Fruit fly (Drosophila melanogaster) whole organism, embryonic: ENCODE data around the gene CG14219.
A peak's percentile ranks its signal among the peaks of the same experiment; 100 is the strongest.

Experiments
- Atf6 ChIP-seq: fragments of 200-800 bp; sonication (Bioruptor generic); IDR thresholded peaks from 2 replicates; pipeline ENCODE4 v1.3.6; 2022; ENCODE audit warnings: missing biosample characterization, missing genetic modification characterization
- CG10267 ChIP-seq: fragments of 200-800 bp; sonication (Bioruptor generic); optimal IDR thresholded peaks from 2 replicates; lab custom pipeline; 2018; ENCODE audit warnings: missing biosample characterization, mild to moderate bottlenecking, missing genetic modification characterization, moderate library complexity
- CG11695 ChIP-seq: fragments of 200-800 bp; sonication (Bioruptor generic); IDR thresholded peaks from 3 replicates; pipeline ENCODE4 v1.3.6; 2022; ENCODE audit warnings: missing biosample characterization, missing genetic modification characterization
- CG12071 ChIP-seq: fragments of 200-800 bp; sonication (Bioruptor generic); optimal IDR thresholded peaks from 3 replicates; lab custom pipeline; 2018; ENCODE audit warnings: missing biosample characterization, mild to moderate bottlenecking, missing genetic modification characterization
- CG12104 ChIP-seq: fragments of 200-800 bp; sonication (Bioruptor generic); optimal IDR thresholded peaks from 3 replicates; lab custom pipeline; 2016; ENCODE audit warnings: missing biosample characterization, missing genetic modification characterization
- CG17361 ChIP-seq: fragments of 200-800 bp; sonication (Bioruptor generic); IDR thresholded peaks from 3 replicates; pipeline ENCODE4 v1.3.6; 2022; ENCODE audit warnings: missing biosample characterization, missing genetic modification characterization
- CG17568 ChIP-seq: fragments of 200-800 bp; sonication (Bioruptor generic); optimal IDR thresholded peaks from 2 replicates; lab custom pipeline; 2018; ENCODE audit warnings: missing biosample characterization, mild to moderate bottlenecking, missing genetic modification characterization, moderate library complexity
- CG2116 ChIP-seq: fragments of 200-800 bp; sonication (Bioruptor generic); optimal IDR thresholded peaks from 3 replicates; lab custom pipeline; 2018; ENCODE audit warnings: missing biosample characterization, mild to moderate bottlenecking, missing genetic modification characterization
- CG33213 ChIP-seq: fragments of 200-800 bp; sonication (Bioruptor generic); optimal IDR thresholded peaks from 3 replicates; lab custom pipeline; 2016; ENCODE audit warnings: missing biosample characterization, missing genetic modification characterization
- CG3847 ChIP-seq: fragments of 200-800 bp; sonication (Bioruptor generic); IDR thresholded peaks from 2 replicates; pipeline ENCODE4 v1.3.6; 2022; ENCODE audit warnings: missing biosample characterization, missing genetic modification characterization
- CG3995 ChIP-seq: fragments of 200-800 bp; sonication (Bioruptor generic); optimal IDR thresholded peaks from 3 replicates; lab custom pipeline; 2016; ENCODE audit warnings: missing biosample characterization, missing genetic modification characterization
- CG4404 ChIP-seq: fragments of 200-800 bp; sonication (Bioruptor generic); IDR thresholded peaks from 2 replicates; pipeline ENCODE4 v1.3.6; 2022; ENCODE audit warnings: missing biosample characterization, missing genetic modification characterization
- CG5180 ChIP-seq: fragments of 200-800 bp; sonication (Bioruptor generic); optimal IDR thresholded peaks from 3 replicates; lab custom pipeline; 2017; ENCODE audit warnings: missing biosample characterization, missing genetic modification characterization, mild to moderate bottlenecking, moderate library complexity, missing genetic modification reagents
- CG6813 ChIP-seq: fragments of 200-800 bp; sonication (Bioruptor generic); optimal IDR thresholded peaks from 2 replicates; lab custom pipeline; 2017; ENCODE audit warnings: missing biosample characterization, missing genetic modification characterization, mild to moderate bottlenecking, moderate library complexity, missing genetic modification reagents
- CG7745 ChIP-seq: fragments of 200-800 bp; sonication (Bioruptor generic); optimal IDR thresholded peaks from 2 replicates; lab custom pipeline; 2018; ENCODE audit warnings: missing biosample characterization, mild to moderate bottlenecking, missing genetic modification characterization, moderate library complexity
- CG7928 ChIP-seq: fragments of 200-800 bp; sonication (Bioruptor generic); optimal IDR thresholded peaks from 2 replicates; lab custom pipeline; 2017; ENCODE audit warnings: missing biosample characterization, mild to moderate bottlenecking, missing genetic modification characterization
- CG8290 ChIP-seq, 3 experiments: fragments of 200-800 bp; sonication (Bioruptor generic); optimal IDR thresholded peaks; 2 replicates each; lab custom pipeline; 2016 to 2019; ENCODE audit warnings: missing biosample characterization in 3 of 3, missing genetic modification characterization in 3 of 3, mild to moderate bottlenecking in 2 of 3, moderate library complexity in 1 of 3
- CG8924 ChIP-seq: fragments of 200-800 bp; optimal IDR thresholded peaks from 3 replicates; lab custom pipeline; 2019; ENCODE audit warnings: missing biosample characterization, mild to moderate bottlenecking, missing genetic modification characterization, moderate library complexity
- CG9932 ChIP-seq: fragments of 200-800 bp; sonication (Bioruptor generic); IDR thresholded peaks from 2 replicates; pipeline ENCODE4 v1.3.6; 2022; ENCODE audit warnings: missing biosample characterization, missing genetic modification characterization
- Chrac-16 ChIP-seq: fragments of 200-800 bp; sonication (Bioruptor generic); optimal IDR thresholded peaks from 3 replicates; lab custom pipeline; 2016; ENCODE audit warnings: missing biosample characterization, missing genetic modification characterization
- Dfd ChIP-seq, 2 experiments: fragments of >200 bp; optimal IDR thresholded peaks; 2 replicates each; lab custom pipeline; 2017; ENCODE audit warnings: missing biosample characterization in 2 of 2, missing genetic modification characterization in 2 of 2
- GATAe ChIP-seq: fragments of 200-800 bp; sonication (Bioruptor generic); conservative IDR thresholded peaks from 2 replicates; pipeline ENCODE4 v1.3.6; 2022; ENCODE audit warnings: missing biosample characterization, missing genetic modification characterization
- Gsc ChIP-seq: fragments of 200-800 bp; sonication (Bioruptor generic); IDR thresholded peaks from 2 replicates; pipeline ENCODE4 v1.3.6; 2022; ENCODE audit warnings: missing biosample characterization, missing genetic modification characterization
- HLH3B ChIP-seq: fragments of 200-800 bp; sonication (Bioruptor generic); IDR thresholded peaks from 2 replicates; pipeline ENCODE4 v1.3.6; 2022; ENCODE audit warnings: missing biosample characterization, missing genetic modification characterization
- Ptx1 ChIP-seq: fragments of 200-800 bp; sonication (Bioruptor generic); IDR thresholded peaks from 2 replicates; pipeline ENCODE4 v1.3.6; 2022; ENCODE audit warnings: missing biosample characterization, missing genetic modification characterization
- Sry-β ChIP-seq: fragments of 200-800 bp; sonication (Bioruptor generic); optimal IDR thresholded peaks from 2 replicates; lab custom pipeline; 2018; ENCODE audit warnings: missing biosample characterization, mild to moderate bottlenecking, missing genetic modification characterization, moderate library complexity
- Tbp ChIP-seq: fragments of >200 bp; optimal IDR thresholded peaks from 2 replicates; lab custom pipeline; 2018; ENCODE audit warnings: missing biosample characterization, missing genetic modification characterization
- Xbp1 ChIP-seq: fragments of 200-800 bp; sonication (Bioruptor generic); optimal IDR thresholded peaks from 3 replicates; lab custom pipeline; 2016; ENCODE audit warnings: missing biosample characterization, mild to moderate bottlenecking, missing genetic modification characterization
- amos ChIP-seq: fragments of 200-800 bp; sonication (Bioruptor generic); IDR thresholded peaks from 2 replicates; pipeline ENCODE4 v1.3.6; 2022; ENCODE audit warnings: missing biosample characterization, missing genetic modification characterization; ENCODE audit not compliant: partially characterized antibody
- bsh ChIP-seq, 2 experiments: fragments of 200-800 bp; sonication (Bioruptor generic); optimal IDR thresholded peaks; 2 replicates each; lab custom pipeline; 2017 to 2018; ENCODE audit warnings: mild to moderate bottlenecking in 2 of 2, missing biosample characterization in 2 of 2, missing genetic modification characterization in 2 of 2, moderate library complexity in 1 of 2
- cad ChIP-seq: fragments of >200 bp; optimal IDR thresholded peaks from 2 replicates; lab custom pipeline; 2017; ENCODE audit warnings: missing biosample characterization, missing genetic modification characterization
- chm ChIP-seq: fragments of 200-800 bp; sonication (Bioruptor generic); IDR thresholded peaks from 2 replicates; pipeline ENCODE4 v1.3.6; 2022; ENCODE audit warnings: missing biosample characterization, missing genetic modification characterization
- da ChIP-seq: fragments of 200-800 bp; sonication (Bioruptor generic); optimal IDR thresholded peaks from 2 replicates; lab custom pipeline; 2016; ENCODE audit warnings: missing biosample characterization, missing genetic modification characterization
- eyg ChIP-seq: fragments of 200-800 bp; sonication (Bioruptor generic); optimal IDR thresholded peaks from 3 replicates; lab custom pipeline; 2016; ENCODE audit warnings: missing biosample characterization, missing genetic modification characterization
- gfzf ChIP-seq: fragments of 200-800 bp; sonication (Bioruptor generic); optimal IDR thresholded peaks from 2 replicates; lab custom pipeline; 2016; ENCODE audit warnings: missing biosample characterization, mild to moderate bottlenecking, missing genetic modification characterization, moderate library complexity
- grau ChIP-seq: fragments of 200-800 bp; optimal IDR thresholded peaks from 3 replicates; lab custom pipeline; 2019; ENCODE audit warnings: missing biosample characterization, mild to moderate bottlenecking, missing genetic modification characterization, moderate library complexity
- hb ChIP-seq: fragments of 200-800 bp; sonication (Bioruptor generic); IDR thresholded peaks from 3 replicates; pipeline ENCODE4 v1.3.6; 2022; ENCODE audit warnings: missing biosample characterization, missing genetic modification characterization; ENCODE audit not compliant: partially characterized antibody
- ind ChIP-seq: fragments of 200-800 bp; sonication (Bioruptor generic); optimal IDR thresholded peaks from 3 replicates; lab custom pipeline; 2016; ENCODE audit warnings: missing biosample characterization, missing genetic modification characterization
- nerfin-1 ChIP-seq: fragments of 200-800 bp; sonication (Bioruptor generic); optimal IDR thresholded peaks from 3 replicates; lab custom pipeline; 2019; ENCODE audit warnings: missing biosample characterization, mild to moderate bottlenecking, missing genetic modification characterization, moderate library complexity
- org-1 ChIP-seq: fragments of 200-800 bp; sonication (Bioruptor generic); optimal IDR thresholded peaks from 2 replicates; lab custom pipeline; 2017; ENCODE audit warnings: missing biosample characterization, missing genetic modification characterization
- pnt ChIP-seq: fragments of 200-800 bp; sonication (Bioruptor generic); optimal IDR thresholded peaks from 3 replicates; lab custom pipeline; 2016; ENCODE audit warnings: missing biosample characterization, missing genetic modification characterization
- ranshi ChIP-seq: fragments of 200-800 bp; sonication (Bioruptor generic); IDR thresholded peaks from 2 replicates; pipeline ENCODE4 v1.3.6; 2022; ENCODE audit warnings: missing biosample characterization, missing genetic modification characterization
- schlank ChIP-seq: fragments of 200-800 bp; sonication (Bioruptor generic); optimal IDR thresholded peaks from 2 replicates; lab custom pipeline; 2018; ENCODE audit warnings: missing biosample characterization, mild to moderate bottlenecking, missing genetic modification characterization
- scrt ChIP-seq: fragments of 200-800 bp; sonication (Bioruptor generic); optimal IDR thresholded peaks from 2 replicates; lab custom pipeline; 2018; ENCODE audit warnings: missing biosample characterization, mild to moderate bottlenecking, missing genetic modification characterization, moderate library complexity
- shn ChIP-seq: fragments of 200-800 bp; sonication (Bioruptor generic); optimal IDR thresholded peaks from 3 replicates; lab custom pipeline; 2016; ENCODE audit warnings: missing biosample characterization, missing genetic modification characterization
- stc ChIP-seq: fragments of 200-800 bp; sonication (Bioruptor generic); IDR thresholded peaks from 2 replicates; pipeline ENCODE4 v1.3.6; 2022; ENCODE audit warnings: missing biosample characterization, missing genetic modification characterization
- stwl ChIP-seq: fragments of 200-800 bp; sonication (Bioruptor generic); optimal IDR thresholded peaks from 3 replicates; lab custom pipeline; 2018; ENCODE audit warnings: missing biosample characterization, mild to moderate bottlenecking, missing genetic modification characterization, moderate library complexity
- ttk ChIP-seq: fragments of 200-800 bp; sonication (Bioruptor generic); IDR thresholded peaks from 2 replicates; pipeline ENCODE4 v2.1.2; 2022; ENCODE audit warnings: missing biosample characterization, missing genetic modification characterization
- unc-4 ChIP-seq: fragments of 200-800 bp; sonication (Bioruptor generic); IDR thresholded peaks from 2 replicates; pipeline ENCODE4 v1.3.6; 2022; ENCODE audit warnings: missing biosample characterization, missing genetic modification characterization; ENCODE audit not compliant: partially characterized antibody
- wor ChIP-seq: fragments of 200-800 bp; sonication (Bioruptor generic); IDR thresholded peaks from 2 replicates; pipeline ENCODE4 v1.3.6; 2022; ENCODE audit warnings: missing biosample characterization, missing genetic modification characterization
- zf30C ChIP-seq: fragments of 200-800 bp; sonication (Bioruptor generic); optimal IDR thresholded peaks from 3 replicates; lab custom pipeline; 2018; ENCODE audit warnings: missing biosample characterization, mild to moderate bottlenecking, missing genetic modification characterization

Gene CG14219

dm6 chrX:19613473-19613872 is 23.5 kb upstream of the CG14219 start (continued):
- peak; percentile 38; the same call in 1 of the 2 replicates for TF ChIP-seq Atf6
- TF ChIP-seq CG17568 (GFP tag; lab: Kevin White, UChicago), result no peak
- TF ChIP-seq scrt, result peak; percentile 70
- no peak for TF ChIP-seq Ptx1 (GFP tag; lab: Robert Waterston, UW)
- peak; percentile 56 for TF ChIP-seq unc-4
- peak; percentile 5 for TF ChIP-seq Xbp1 (GFP tag; lab: Kevin White, UChicago)
- peak; percentile 40; the same call in 1 of the 2 replicates for TF ChIP-seq HLH3B (GFP tag; lab: Robert Waterston, UW)
- TF ChIP-seq zf30C (GFP tag; lab: Kevin White, UChicago), result no peak
- TF ChIP-seq wor, result no peak
- no peak for TF ChIP-seq pnt
- no peak for TF ChIP-seq shn (GFP tag; lab: Kevin White, UChicago)
- TF ChIP-seq CG3995 (GFP tag; lab: Kevin White, UChicago), result peak; percentile 37
- TF ChIP-seq gfzf (GFP tag; lab: Kevin White, UChicago), result no peak
- TF ChIP-seq CG9932 (GFP tag; lab: Robert Waterston, UW), result no peak
- no peak for TF ChIP-seq Gsc
- TF ChIP-seq CG6813 (GFP tag; lab: Kevin White, UChicago), result peak; percentile 76
- peak; percentile 54 for TF ChIP-seq CG10267 (tag; lab: Kevin White, UChicago)
- no peak for TF ChIP-seq da (GFP tag; lab: Kevin White, UChicago)
- TF ChIP-seq bsh (GFP tag; optimal IDR thresholded peaks at IDR 0.05; lab: Kevin White, UChicago), result peak in 1 of 2 experiments; percentile 28
- no peak for TF ChIP-seq CG5180
- no peak for TF ChIP-seq Sry-β
- no peak for TF ChIP-seq CG11695
- TF ChIP-seq schlank, result peak; percentile 71
- peak; percentile 29 for TF ChIP-seq org-1 (GFP tag; lab: Kevin White, UChicago)
- TF ChIP-seq stc (GFP tag; lab: Robert Waterston, UW), result peak; percentile 42; the same call in 1 of the 2 replicates
- TF ChIP-seq Dfd (GFP tag; optimal IDR thresholded peaks at IDR 0.05; lab: Kevin White, UChicago), result no peak
- no peak; the same call in 1 of the 2 replicates for TF ChIP-seq ranshi (GFP tag; lab: Robert Waterston, UW)
- TF ChIP-seq CG3847, result no peak
- TF ChIP-seq CG12071 (GFP tag; lab: Kevin White, UChicago), result peak; percentile 82
- no peak for TF ChIP-seq hb (GFP tag; lab: Robert Waterston, UW)
- TF ChIP-seq CG17361 (GFP tag; lab: Robert Waterston, UW), result no peak; the same call in 2 of the 3 replicates
- peak; percentile 1 for TF ChIP-seq CG7928 (GFP tag; lab: Kevin White, UChicago)
- TF ChIP-seq stwl (tag; lab: Kevin White, UChicago), result peak; percentile 76
- TF ChIP-seq ind, result no peak
- TF ChIP-seq amos (GFP tag; lab: Robert Waterston, UW), result peak; percentile 34; the same call in 1 of the 2 replicates
- no peak for TF ChIP-seq GATAe (GFP tag; lab: Robert Waterston, UW)
- TF ChIP-seq CG12104, result peak; percentile 15
- TF ChIP-seq chm, result peak; percentile 74
- peak; percentile 54 for TF ChIP-seq nerfin-1
- TF ChIP-seq CG4404, result no peak
- peak; percentile 41 for TF ChIP-seq eyg (GFP tag; lab: Kevin White, UChicago)
- peak; percentile 44 for TF ChIP-seq grau (tag; lab: Kevin White, UChicago)
- TF ChIP-seq CG2116 (GFP tag; lab: Kevin White, UChicago), result peak; percentile 94
- no peak for TF ChIP-seq ttk (GFP tag; lab: Robert Waterston, UW)
- TF ChIP-seq cad, result no peak
- no peak for TF ChIP-seq CG7745 (tag; lab: Kevin White, UChicago)
- TF ChIP-seq CG8924 (tag; lab: Kevin White, UChicago), result peak; percentile 8
- peak; percentile 45 for TF ChIP-seq CG33213 (GFP tag; lab: Kevin White, UChicago)
- no peak for TF ChIP-seq Chrac-16 (GFP tag; lab: Kevin White, UChicago)
- no peak for TF ChIP-seq CG8290 (GFP tag; optimal IDR thresholded peaks at IDR 0.05; lab: Kevin White, UChicago)
- peak; percentile 63 to 82 for TF ChIP-seq CG8290 (tag; optimal IDR thresholded peaks at IDR 0.05; lab: Kevin White, UChicago)
- TF ChIP-seq Tbp (GFP tag; lab: Kevin White, UChicago), result no peak
